Worm (Caenorhabditis elegans) whole organism, late embryonic: Measurements from ENCODE around the gene C50E3.7.

Experiments used
- ama-1 ChIP-seq: fragments of 150-350 bp; optimal IDR thresholded peaks from 2 replicates; lab custom pipeline; 2014
- unc-86 ChIP-seq: sonication (generic microtip); optimal IDR thresholded peaks from 2 replicates; lab custom pipeline; 2016; ENCODE audit warnings: missing genetic modification characterization, missing compliant biosample characterization

DNA sequence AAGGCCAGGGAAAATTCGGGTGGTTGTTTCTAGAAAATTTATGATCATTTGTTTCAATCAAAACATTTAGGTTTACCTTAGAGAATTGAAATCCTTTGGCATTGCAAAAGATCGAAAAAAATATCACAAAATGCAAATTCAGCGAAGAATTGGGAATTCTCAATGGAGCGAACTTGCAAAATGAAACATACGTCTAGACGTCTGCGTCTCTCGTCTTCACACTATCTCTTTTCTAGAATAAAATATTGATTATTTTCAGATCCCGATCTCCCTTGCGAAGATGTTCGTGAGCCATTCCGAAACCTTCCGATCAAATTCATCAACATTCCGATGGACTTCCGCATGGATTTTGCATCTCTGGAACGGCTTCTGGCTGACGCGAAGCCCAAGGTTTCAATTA, 17.8 kb downstream of the C50E3.7 start, which contains the start of gene ets-6:
- TF ChIP-seq unc-86 (tag; lab: Kevin White, UChicago): no peak
- no peak for TF ChIP-seq ama-1
